Fruit fly (Drosophila melanogaster) whole organism: ENCODE results near the gene CG14857.

Experiments used
- CG8478 ChIP-seq: fragments of >200 bp; optimal IDR thresholded peaks from 2 replicates; lab custom pipeline; 2018; ENCODE audit warnings: inconsistent platforms
- Dll ChIP-seq: fragments of >200 bp; optimal IDR thresholded peaks from 2 replicates; lab custom pipeline; 2017
- pan ChIP-seq: fragments of >200 bp; optimal IDR thresholded peaks from 2 replicates; lab custom pipeline; 2017
- psq ChIP-seq: fragments of >200 bp; optimal IDR thresholded peaks from 2 replicates; lab custom pipeline; 2017
- usp ChIP-seq: fragments of >200 bp; optimal IDR thresholded peaks from 2 replicates; lab custom pipeline; 2017; ENCODE audit warnings: missing biosample characterization, missing genetic modification characterization, mixed read lengths

DNA sequence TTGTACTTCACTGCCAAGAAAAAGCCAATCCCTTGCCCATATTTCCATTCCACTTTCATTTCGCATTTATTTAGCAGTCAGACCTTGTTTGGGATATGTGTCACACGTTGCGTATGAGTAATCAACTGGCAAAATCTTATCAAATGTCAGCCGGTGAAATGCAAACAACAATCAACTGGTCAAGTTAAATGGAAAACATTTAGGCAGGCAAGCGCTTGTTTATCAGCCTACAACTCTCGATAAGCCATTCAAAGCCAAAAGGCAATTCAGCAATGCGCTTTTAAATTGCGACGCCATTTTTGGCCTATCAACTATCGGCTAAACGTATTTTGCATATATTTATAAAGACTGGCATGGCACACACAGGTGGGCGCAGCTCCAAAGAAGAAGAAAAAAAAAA, 20.8 kb upstream of the CG14857 start:
- TF ChIP-seq CG8478 (lab: Kevin White, UChicago) (no peak), pan (lab: Kevin White, UChicago) (no peak), psq (lab: Kevin White, UChicago) (no peak), usp (GFP tag; lab: Kevin White, UChicago) (no peak), Dll (lab: Kevin White, UChicago) (no peak)
